Fruit fly (Drosophila melanogaster) whole organism, pupa: ENCODE data around the gene CG5246.

Experiments used
- CG12605 ChIP-seq: fragments of 200-800 bp; sonication (Bioruptor generic); IDR thresholded peaks from 2 replicates; pipeline ENCODE4 v1.3.6; 2022; ENCODE audit warnings: missing biosample characterization, missing genetic modification characterization
- CG17806 ChIP-seq: fragments of 200-800 bp; sonication (Bioruptor generic); optimal IDR thresholded peaks from 2 replicates; lab custom pipeline; 2018; ENCODE audit warnings: missing biosample characterization, mild to moderate bottlenecking, missing genetic modification characterization, moderate library complexity
- CG32121 ChIP-seq: fragments of 200-800 bp; sonication (Bioruptor generic); IDR thresholded peaks from 2 replicates; pipeline ENCODE4 v1.3.6; 2022; ENCODE audit warnings: missing biosample characterization, missing genetic modification characterization
- CG8159 ChIP-seq: fragments of 200-800 bp; sonication (Bioruptor generic); optimal IDR thresholded peaks from 3 replicates; lab custom pipeline; 2018; ENCODE audit warnings: missing biosample characterization, mild to moderate bottlenecking, missing genetic modification characterization, moderate library complexity
- CG8301 ChIP-seq: fragments of 200-800 bp; sonication (Bioruptor generic); optimal IDR thresholded peaks from 2 replicates; lab custom pipeline; 2018; ENCODE audit warnings: missing biosample characterization, mild to moderate bottlenecking, missing genetic modification characterization
- CG9948 ChIP-seq: fragments of 200-800 bp; sonication (Bioruptor generic); optimal IDR thresholded peaks from 2 replicates; lab custom pipeline; 2018; ENCODE audit warnings: missing biosample characterization, mild to moderate bottlenecking, missing genetic modification characterization, moderate library complexity
- EcR ChIP-seq: fragments of 200-800 bp; sonication (Bioruptor generic); optimal IDR thresholded peaks from 3 replicates; lab custom pipeline; 2019; ENCODE audit warnings: missing biosample characterization, missing genetic modification characterization, mild to moderate bottlenecking, moderate library complexity, missing genetic modification reagents
- Pif1A ChIP-seq: fragments of 200-800 bp; sonication (Bioruptor generic); optimal IDR thresholded peaks from 3 replicates; lab custom pipeline; 2016; ENCODE audit warnings: missing biosample characterization, missing genetic modification characterization
- Pif1B ChIP-seq: fragments of 200-800 bp; sonication (Bioruptor generic); optimal IDR thresholded peaks from 3 replicates; lab custom pipeline; 2016; ENCODE audit warnings: missing biosample characterization, missing genetic modification characterization
- Snoo ChIP-seq: fragments of 200-800 bp; sonication (Bioruptor generic); optimal IDR thresholded peaks from 3 replicates; lab custom pipeline; 2017; ENCODE audit warnings: missing biosample characterization, mild to moderate bottlenecking, missing genetic modification characterization, inconsistent platforms
- rn ChIP-seq: fragments of 200-800 bp; sonication (Bioruptor generic); IDR thresholded peaks from 2 replicates; pipeline ENCODE4 v1.3.6; 2022; ENCODE audit warnings: missing biosample characterization, missing genetic modification characterization

dm6 chr3R:17115668-17116067, 20.2 kb upstream of the CG5246 start:
- TF ChIP-seq CG9948 (no peak), CG32121 (GFP tag; lab: Robert Waterston, UW) (no peak), CG17806 (tag; lab: Kevin White, UChicago) (no peak), Pif1A (no peak), EcR (GFP tag; lab: Kevin White, UChicago) (no peak), rn (GFP tag; lab: Robert Waterston, UW) (no peak), Pif1B (GFP tag; lab: Kevin White, UChicago) (no peak), CG12605 (GFP tag; lab: Robert Waterston, UW) (no peak), Snoo (tag; lab: Kevin White, UChicago) (no peak), CG8159 (tag; lab: Kevin White, UChicago) (no peak), CG8301 (tag; lab: Kevin White, UChicago) (no peak)
